Worm (Caenorhabditis elegans): ENCODE measurements around the gene cox-16.
A peak's percentile ranks its signal among the peaks of the same experiment; 100 is the strongest.

DNA sequence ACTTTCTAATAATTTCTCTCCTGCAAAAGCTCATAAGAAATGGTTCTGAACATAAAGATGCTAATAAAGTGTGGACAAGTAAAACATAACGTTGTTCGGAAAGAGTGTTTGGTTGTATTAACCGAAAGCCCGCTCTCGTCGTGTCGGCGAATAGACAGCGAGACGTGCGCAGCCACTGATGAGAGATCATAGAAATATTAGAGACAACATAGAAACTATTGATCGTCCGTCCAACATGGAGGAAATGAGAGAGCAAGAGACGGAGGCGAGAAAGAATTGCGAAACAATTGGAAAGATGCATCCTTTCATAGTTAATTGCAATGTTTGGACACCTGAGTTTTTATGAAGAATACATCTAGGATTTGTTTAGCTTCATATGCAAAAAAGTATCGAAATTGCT lies 44.5 kb upstream of the cox-16 start:
- no peak for TF ChIP-seq aly-2 (tag; optimal IDR thresholded peaks at IDR 0.05)
- peak; percentile 41 for TF ChIP-seq hlh-30 (tag; optimal IDR thresholded peaks at IDR 0.05; ENCODE audit: insufficient read depth)
- TF ChIP-seq zag-1 (tag; optimal IDR thresholded peaks at IDR 0.05), result no peak
- TF ChIP-seq ztf-7 (tag; optimal IDR thresholded peaks at IDR 0.05), result no peak

Data from whole organism, L4 larva.